Worm (Caenorhabditis elegans): ENCODE data around the gene dhhc-9.

ce11 chrX:2369073-2369472 is 32.8 kb downstream of the dhhc-9 start:
- TF ChIP-seq lin-13 (tag; optimal IDR thresholded peaks at IDR 0.05) (no peak), snpc-4 (tag; optimal IDR thresholded peaks at IDR 0.05) (no peak), nhr-12 (tag; optimal IDR thresholded peaks at IDR 0.05) (no peak), ces-1 (GFP tag; optimal IDR thresholded peaks at IDR 0.05) (no peak), lsy-2 (tag; optimal IDR thresholded peaks at IDR 0.05) (no peak), sptf-1 (tag; optimal IDR thresholded peaks at IDR 0.05) (no peak), unc-39 (tag; optimal IDR thresholded peaks at IDR 0.05) (no peak), unc-62 (GFP tag; optimal IDR thresholded peaks at IDR 0.05) (no peak), nhr-28 (tag; optimal IDR thresholded peaks at IDR 0.05) (no peak), nhr-237 (tag; optimal IDR thresholded peaks at IDR 0.05) (no peak), flh-1 (GFP tag; optimal IDR thresholded peaks at IDR 0.05) (no peak), nhr-2 (tag; optimal IDR thresholded peaks at IDR 0.05) (no peak), M03D4.4 (tag; optimal IDR thresholded peaks at IDR 0.05) (no peak), elt-3 (tag; optimal IDR thresholded peaks at IDR 0.05) (no peak)
